Worm (Caenorhabditis elegans): ENCODE results near the gene B0410.3.

DNA sequence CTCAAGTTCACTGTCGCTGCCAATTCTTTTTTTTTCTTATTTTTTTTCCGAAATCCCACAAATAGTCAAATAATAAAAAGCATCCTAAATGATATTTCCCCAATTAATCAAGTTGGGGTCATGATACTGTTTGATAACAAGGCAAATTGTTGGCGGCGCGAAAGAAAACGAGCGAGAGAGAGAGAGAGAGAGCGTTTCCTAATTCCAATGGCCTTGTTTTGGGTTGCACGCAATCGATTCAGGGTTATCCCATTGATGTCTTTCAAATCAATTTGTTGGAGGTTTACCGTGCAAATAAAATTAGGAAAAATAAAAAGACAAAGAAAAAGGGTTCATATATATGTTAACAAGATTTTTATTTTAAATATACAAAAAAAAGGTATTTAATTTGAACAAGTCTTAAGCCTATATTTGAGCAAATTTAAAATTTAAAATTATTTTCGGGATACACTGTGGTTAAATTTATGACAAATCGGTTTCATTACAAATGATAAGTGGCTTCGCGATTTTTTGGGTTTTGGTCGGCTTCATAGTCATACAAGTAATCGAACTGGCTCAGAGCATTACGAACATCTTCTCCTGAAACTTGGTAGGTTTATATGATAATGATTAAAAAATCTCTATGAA, 25.6 kb downstream of the B0410.3 start:
- TF ChIP-seq ztf-29 (GFP tag; IDR thresholded peaks at IDR 0.05) (no peak), tab-1 (GFP tag; IDR thresholded peaks at IDR 0.05) (no peak), flt-1 (GFP tag; IDR thresholded peaks at IDR 0.05) (no peak)

Data from whole organism, midembryonic.